Fruit fly (Drosophila melanogaster) whole organism, embryonic: ENCODE data around the gene PolQ.
A peak's percentile ranks its signal among the peaks of the same experiment; 100 is the strongest.

ENCODE experiments used
- ATbp ChIP-seq: fragments of 200-800 bp; sonication (Bioruptor generic); optimal IDR thresholded peaks from 2 replicates; lab custom pipeline; 2017; ENCODE audit warnings: missing biosample characterization, mild to moderate bottlenecking, missing genetic modification characterization, missing genetic modification reagents
- Atf-2 ChIP-seq: fragments of 200-800 bp; sonication (Bioruptor generic); optimal IDR thresholded peaks from 2 replicates; lab custom pipeline; 2016; ENCODE audit warnings: missing biosample characterization, missing genetic modification characterization
- CG10267 ChIP-seq: fragments of 200-800 bp; sonication (Bioruptor generic); optimal IDR thresholded peaks from 2 replicates; lab custom pipeline; 2018; ENCODE audit warnings: missing biosample characterization, mild to moderate bottlenecking, missing genetic modification characterization, moderate library complexity
- CG10321 ChIP-seq: fragments of 200-800 bp; sonication (Bioruptor generic); IDR thresholded peaks from 2 replicates; pipeline ENCODE4 v1.3.6; 2022; ENCODE audit warnings: missing biosample characterization, missing genetic modification characterization
- CG11398 ChIP-seq: fragments of 200-800 bp; sonication (Bioruptor generic); optimal IDR thresholded peaks from 2 replicates; lab custom pipeline; 2016; ENCODE audit warnings: missing biosample characterization, missing genetic modification characterization
- CG12155 ChIP-seq: fragments of 200-800 bp; sonication (Bioruptor generic); optimal IDR thresholded peaks from 3 replicates; lab custom pipeline; 2016; ENCODE audit warnings: missing biosample characterization, missing genetic modification characterization
- CG13287 ChIP-seq: fragments of 200-800 bp; sonication (Bioruptor generic); IDR thresholded peaks from 2 replicates; pipeline ENCODE4 v1.3.6; 2022; ENCODE audit warnings: missing biosample characterization, missing genetic modification characterization; ENCODE audit not compliant: partially characterized antibody
- CG14050 ChIP-seq: fragments of 200-800 bp; sonication (Bioruptor generic); IDR thresholded peaks from 3 replicates; pipeline ENCODE4 v1.3.6; 2022; ENCODE audit warnings: missing biosample characterization, missing genetic modification characterization
- CG14860 ChIP-seq: fragments of 200-800 bp; sonication (Bioruptor generic); IDR thresholded peaks from 3 replicates; pipeline ENCODE4 v1.3.6; 2022; ENCODE audit warnings: missing biosample characterization, missing genetic modification characterization; ENCODE audit not compliant: partially characterized antibody
- CG15073 ChIP-seq: fragments of 200-800 bp; sonication (Bioruptor generic); optimal IDR thresholded peaks from 2 replicates; lab custom pipeline; 2016; ENCODE audit warnings: missing biosample characterization, missing genetic modification characterization
- CG17829 ChIP-seq: fragments of 200-800 bp; optimal IDR thresholded peaks from 2 replicates; lab custom pipeline; 2019; ENCODE audit warnings: missing biosample characterization, mild to moderate bottlenecking, missing genetic modification characterization, moderate library complexity
- CG2678 ChIP-seq: fragments of 200-800 bp; sonication (Bioruptor generic); optimal IDR thresholded peaks from 3 replicates; lab custom pipeline; 2019; ENCODE audit warnings: missing biosample characterization, mild to moderate bottlenecking, missing genetic modification characterization, moderate library complexity
- CG32532 ChIP-seq: fragments of 200-800 bp; sonication (Bioruptor generic); IDR thresholded peaks from 2 replicates; pipeline ENCODE4 v1.3.6; 2022; ENCODE audit warnings: missing biosample characterization, missing genetic modification characterization
- CG6175 ChIP-seq: fragments of 200-800 bp; sonication (Bioruptor generic); IDR thresholded peaks from 3 replicates; pipeline ENCODE4 v1.3.6; 2022; ENCODE audit warnings: missing biosample characterization, missing genetic modification characterization
- CG6254 ChIP-seq: fragments of 200-800 bp; sonication (Bioruptor generic); optimal IDR thresholded peaks from 3 replicates; lab custom pipeline; 2017; ENCODE audit warnings: mild to moderate bottlenecking, missing biosample characterization, missing genetic modification reagents, missing genetic modification characterization
- CG7987 ChIP-seq: fragments of 200-800 bp; sonication (Bioruptor generic); optimal IDR thresholded peaks from 2 replicates; lab custom pipeline; 2018; ENCODE audit warnings: missing biosample characterization, mild to moderate bottlenecking, missing genetic modification characterization, moderate library complexity
- CG8359 ChIP-seq: fragments of 200-800 bp; sonication (Bioruptor generic); optimal IDR thresholded peaks from 2 replicates; lab custom pipeline; 2017; ENCODE audit warnings: missing biosample characterization, mild to moderate bottlenecking, missing genetic modification characterization, borderline replicate concordance
- CG9609 ChIP-seq: fragments of 200-800 bp; sonication (Bioruptor generic); optimal IDR thresholded peaks from 3 replicates; lab custom pipeline; 2016; ENCODE audit warnings: missing biosample characterization, missing genetic modification characterization
- Dad ChIP-seq: fragments of 200-800 bp; sonication (Bioruptor generic); optimal IDR thresholded peaks from 3 replicates; lab custom pipeline; 2016; ENCODE audit warnings: missing biosample characterization, missing genetic modification characterization
- Dip3 ChIP-seq: fragments of 200-800 bp; sonication (Bioruptor generic); optimal IDR thresholded peaks from 3 replicates; lab custom pipeline; 2016; ENCODE audit warnings: missing biosample characterization, missing genetic modification characterization
- E2f2 ChIP-seq: fragments of 200-800 bp; sonication (Bioruptor generic); IDR thresholded peaks from 2 replicates; pipeline ENCODE4 v1.3.6; 2022; ENCODE audit warnings: missing biosample characterization, missing genetic modification characterization
- Ets97D ChIP-seq: fragments of 200-800 bp; sonication (Bioruptor generic); optimal IDR thresholded peaks from 3 replicates; lab custom pipeline; 2016; ENCODE audit warnings: missing biosample characterization, missing genetic modification characterization
- H2.0 ChIP-seq: fragments of 200-800 bp; sonication (Bioruptor generic); IDR thresholded peaks from 2 replicates; pipeline ENCODE4 v1.3.6; 2022; ENCODE audit warnings: missing biosample characterization, missing genetic modification characterization
- HLHmδ ChIP-seq: fragments of 200-800 bp; sonication (Bioruptor generic); optimal IDR thresholded peaks from 2 replicates; lab custom pipeline; 2018; ENCODE audit warnings: missing biosample characterization, mild to moderate bottlenecking, missing genetic modification characterization, moderate library complexity
- Hr78 ChIP-seq, 2 experiments: fragments of 200-800 bp in 1 of 2; fragments of >200 bp in 1 of 2; sonication (Bioruptor generic) in 1 of 2; optimal IDR thresholded peaks; 2 replicates each; lab custom pipeline; 2017 to 2019; ENCODE audit warnings: missing biosample characterization in 2 of 2, missing genetic modification characterization in 2 of 2, mild to moderate bottlenecking in 1 of 2, moderate library complexity in 1 of 2
- Lhr ChIP-seq: fragments of 200-800 bp; sonication (Bioruptor generic); optimal IDR thresholded peaks from 3 replicates; lab custom pipeline; 2017; ENCODE audit warnings: mild to moderate bottlenecking, missing biosample characterization, missing genetic modification reagents, missing genetic modification characterization
- Meics ChIP-seq: fragments of 200-800 bp; sonication (Bioruptor generic); optimal IDR thresholded peaks from 2 replicates; lab custom pipeline; 2017; ENCODE audit warnings: missing biosample characterization, mild to moderate bottlenecking, missing genetic modification characterization
- Mes4 ChIP-seq: fragments of 200-800 bp; sonication (Bioruptor generic); optimal IDR thresholded peaks from 2 replicates; lab custom pipeline; 2016; ENCODE audit warnings: missing biosample characterization, missing genetic modification characterization
- Nf-YA ChIP-seq: fragments of 200-800 bp; sonication (Bioruptor generic); IDR thresholded peaks from 2 replicates; pipeline ENCODE4 v1.3.6; 2022; ENCODE audit warnings: missing biosample characterization, missing genetic modification characterization
- Ptx1 ChIP-seq: fragments of 200-800 bp; sonication (Bioruptor generic); IDR thresholded peaks from 2 replicates; pipeline ENCODE4 v1.3.6; 2022; ENCODE audit warnings: missing biosample characterization, missing genetic modification characterization
- Rx ChIP-seq: fragments of 200-800 bp; sonication (Bioruptor generic); IDR thresholded peaks from 2 replicates; pipeline ENCODE4 v1.3.6; 2022; ENCODE audit warnings: missing biosample characterization, missing genetic modification characterization
- Side ChIP-seq: fragments of 200-800 bp; sonication (Bioruptor generic); optimal IDR thresholded peaks from 2 replicates; lab custom pipeline; 2016; ENCODE audit warnings: missing biosample characterization, missing genetic modification characterization
- bab2 ChIP-seq: fragments of 200-800 bp; sonication (Bioruptor generic); optimal IDR thresholded peaks from 2 replicates; lab custom pipeline; 2016; ENCODE audit warnings: missing biosample characterization, missing genetic modification characterization
- btn ChIP-seq: fragments of 200-800 bp; sonication (Bioruptor generic); optimal IDR thresholded peaks from 2 replicates; lab custom pipeline; 2016; ENCODE audit warnings: missing biosample characterization, missing genetic modification characterization
- cad ChIP-seq: fragments of >200 bp; optimal IDR thresholded peaks from 2 replicates; lab custom pipeline; 2017; ENCODE audit warnings: missing biosample characterization, missing genetic modification characterization
- cato ChIP-seq: fragments of 200-800 bp; sonication (Bioruptor generic); optimal IDR thresholded peaks from 2 replicates; lab custom pipeline; 2016; ENCODE audit warnings: missing biosample characterization, missing genetic modification characterization, borderline replicate concordance
- chif ChIP-seq, 2 experiments: fragments of 200-800 bp; sonication (Bioruptor generic); optimal IDR thresholded peaks; 3 replicates each; lab custom pipeline; 2016; ENCODE audit warnings: missing biosample characterization in 2 of 2, missing genetic modification characterization in 2 of 2
- dan ChIP-seq: fragments of 200-800 bp; sonication (Bioruptor generic); IDR thresholded peaks from 2 replicates; pipeline ENCODE4 v1.3.6; 2022; ENCODE audit warnings: missing biosample characterization, missing genetic modification characterization
- dmrt11E ChIP-seq: fragments of 200-800 bp; sonication (Bioruptor generic); optimal IDR thresholded peaks from 3 replicates; lab custom pipeline; 2018; ENCODE audit warnings: missing biosample characterization, mild to moderate bottlenecking, missing genetic modification characterization, moderate library complexity
- dmrt99B ChIP-seq: fragments of 200-800 bp; sonication (Bioruptor generic); optimal IDR thresholded peaks from 2 replicates; lab custom pipeline; 2018; ENCODE audit warnings: missing biosample characterization, mild to moderate bottlenecking, missing genetic modification characterization, moderate library complexity
- eve ChIP-seq, 2 experiments: fragments of >200 bp; optimal IDR thresholded peaks; 2 replicates each; lab custom pipeline; 2017; ENCODE audit warnings: missing biosample characterization in 2 of 2, missing genetic modification characterization in 2 of 2
- ftz-f1 ChIP-seq: fragments of 200-800 bp; sonication (Bioruptor generic); optimal IDR thresholded peaks from 2 replicates; lab custom pipeline; 2016; ENCODE audit warnings: missing biosample characterization, missing genetic modification characterization
- kay ChIP-seq: fragments of 200-800 bp; sonication (Bioruptor generic); optimal IDR thresholded peaks from 2 replicates; lab custom pipeline; 2016; ENCODE audit warnings: missing biosample characterization, missing genetic modification characterization
- ken ChIP-seq: fragments of 200-800 bp; sonication (Bioruptor generic); IDR thresholded peaks from 3 replicates; pipeline ENCODE4 v1.3.6; 2022; ENCODE audit warnings: missing biosample characterization, missing genetic modification characterization
- knrl ChIP-seq: fragments of 200-800 bp; sonication (Bioruptor generic); IDR thresholded peaks from 3 replicates; pipeline ENCODE4 v1.3.6; 2022; ENCODE audit warnings: missing biosample characterization, missing genetic modification characterization; ENCODE audit not compliant: partially characterized antibody
- odd ChIP-seq: fragments of 200-800 bp; sonication (Bioruptor generic); optimal IDR thresholded peaks from 2 replicates; lab custom pipeline; 2017; ENCODE audit warnings: missing biosample characterization, mild to moderate bottlenecking, missing genetic modification characterization
- pita ChIP-seq: fragments of 200-800 bp; sonication (Bioruptor generic); optimal IDR thresholded peaks from 2 replicates; lab custom pipeline; 2017; ENCODE audit warnings: missing biosample characterization, mild to moderate bottlenecking, missing genetic modification characterization
- ranshi ChIP-seq: fragments of 200-800 bp; sonication (Bioruptor generic); IDR thresholded peaks from 2 replicates; pipeline ENCODE4 v1.3.6; 2022; ENCODE audit warnings: missing biosample characterization, missing genetic modification characterization
- run ChIP-seq: fragments of 200-800 bp; sonication (Bioruptor generic); optimal IDR thresholded peaks from 3 replicates; lab custom pipeline; 2018; ENCODE audit warnings: missing biosample characterization, mild to moderate bottlenecking, missing genetic modification characterization
- salm ChIP-seq: fragments of 200-800 bp; sonication (Bioruptor generic); optimal IDR thresholded peaks from 2 replicates; lab custom pipeline; 2018; ENCODE audit warnings: missing biosample characterization, mild to moderate bottlenecking, missing genetic modification characterization
- tio ChIP-seq: fragments of 200-800 bp; sonication (Bioruptor generic); optimal IDR thresholded peaks from 2 replicates; lab custom pipeline; 2017; ENCODE audit warnings: missing biosample characterization, missing genetic modification characterization, inconsistent platforms
- zen ChIP-seq: fragments of 200-800 bp; sonication (Bioruptor generic); optimal IDR thresholded peaks from 3 replicates; lab custom pipeline; 2018; ENCODE audit warnings: missing biosample characterization, mild to moderate bottlenecking, missing genetic modification characterization, moderate library complexity

PolQ gene

DNA sequence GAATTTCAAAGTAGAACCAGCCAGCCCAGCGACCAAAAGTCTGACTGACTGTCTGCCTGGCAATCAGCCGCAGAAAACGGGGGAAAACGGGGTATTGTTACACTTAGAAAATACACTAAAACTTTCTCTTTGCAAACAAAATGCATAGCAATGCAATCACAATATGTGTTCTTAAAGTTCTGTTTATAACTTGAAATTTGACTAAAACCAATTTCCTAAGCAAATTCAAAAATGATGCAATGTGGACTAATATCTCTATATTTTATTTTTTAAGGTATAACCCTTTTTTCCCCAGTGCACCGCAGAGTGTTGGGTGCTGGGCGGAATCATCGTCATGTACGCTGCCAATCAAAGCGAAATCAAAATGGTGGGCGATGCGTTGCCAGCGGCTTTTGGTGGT, 38.9 kb upstream of the PolQ start (continued):
- no peak for TF ChIP-seq CG10321 (GFP tag; lab: Robert Waterston, UW)
- TF ChIP-seq ftz-f1: no peak
- no peak for TF ChIP-seq HLHmδ (GFP tag; lab: Kevin White, UChicago)
- 0 out of 3 replicates have a peak, but pooled peaks have one; percentile 25 for TF ChIP-seq ken (GFP tag; lab: Robert Waterston, UW)
- TF ChIP-seq CG15073 (GFP tag; lab: Kevin White, UChicago): no peak
- TF ChIP-seq run: no peak
- no peak for TF ChIP-seq H2.0 (GFP tag; lab: Robert Waterston, UW)
- no peak for TF ChIP-seq CG8359 (GFP tag; lab: Kevin White, UChicago)
- no peak for TF ChIP-seq pita (GFP tag; lab: Kevin White, UChicago)
- TF ChIP-seq Mes4: no peak
- TF ChIP-seq dmrt11E (tag; lab: Kevin White, UChicago): no peak
- no peak for TF ChIP-seq Dip3 (GFP tag; lab: Kevin White, UChicago)
- peak; percentile 17 for TF ChIP-seq tio (GFP tag; lab: Kevin White, UChicago)
- TF ChIP-seq Lhr (GFP tag; lab: Kevin White, UChicago): no peak
- peak; percentile 26; the same call in 1 of the 2 replicates for TF ChIP-seq Ptx1
- TF ChIP-seq knrl (GFP tag; lab: Robert Waterston, UW): no peak
- TF ChIP-seq CG9609 (GFP tag; lab: Kevin White, UChicago): no peak
- TF ChIP-seq CG2678 (tag; lab: Kevin White, UChicago): peak; percentile 68
- TF ChIP-seq odd (GFP tag; lab: Kevin White, UChicago): no peak
- no peak for TF ChIP-seq Side (GFP tag; lab: Kevin White, UChicago)
- TF ChIP-seq dan: no peak
- TF ChIP-seq CG14860 (GFP tag; lab: Robert Waterston, UW): no peak
- TF ChIP-seq CG12155 (GFP tag; lab: Kevin White, UChicago): no peak
- TF ChIP-seq eve (GFP tag; optimal IDR thresholded peaks at IDR 0.05; lab: Kevin White, UChicago): no peak
- peak; percentile 14; the same call in 1 of the 3 replicates for TF ChIP-seq CG14050
- no peak for TF ChIP-seq CG32532 (GFP tag; lab: Robert Waterston, UW)
- TF ChIP-seq cato: no peak
- no peak for TF ChIP-seq Atf-2
- TF ChIP-seq dmrt99B (tag; lab: Kevin White, UChicago): peak; percentile 54
- no peak for TF ChIP-seq Nf-YA
- no peak for TF ChIP-seq ATbp (GFP tag; lab: Kevin White, UChicago)
- TF ChIP-seq CG11398 (GFP tag; lab: Kevin White, UChicago): no peak
- TF ChIP-seq Dad (GFP tag; lab: Kevin White, UChicago): no peak
- TF ChIP-seq chif (GFP tag; optimal IDR thresholded peaks at IDR 0.05; lab: Kevin White, UChicago): no peak
- no peak for TF ChIP-seq CG7987
- TF ChIP-seq Ets97D: no peak
- no peak for TF ChIP-seq CG13287 (GFP tag; lab: Robert Waterston, UW)
- no peak for TF ChIP-seq E2f2 (GFP tag; lab: Robert Waterston, UW)
- no peak for TF ChIP-seq cad (GFP tag; lab: Kevin White, UChicago)
- no peak for TF ChIP-seq CG10267 (tag; lab: Kevin White, UChicago)
- TF ChIP-seq Meics (GFP tag; lab: Kevin White, UChicago): peak; percentile 31
- TF ChIP-seq Rx (GFP tag; lab: Robert Waterston, UW): no peak
- TF ChIP-seq btn (GFP tag; lab: Kevin White, UChicago): no peak
- TF ChIP-seq zen (tag; lab: Kevin White, UChicago): no peak
- no peak for TF ChIP-seq salm (tag; lab: Kevin White, UChicago)
- no peak for TF ChIP-seq CG6175
- no peak for TF ChIP-seq CG6254 (GFP tag; lab: Kevin White, UChicago)
- TF ChIP-seq ranshi (GFP tag; lab: Robert Waterston, UW): no peak
- peak; percentile 21 for TF ChIP-seq bab2 (GFP tag; lab: Kevin White, UChicago)
- no peak for TF ChIP-seq Hr78 (GFP tag; optimal IDR thresholded peaks at IDR 0.05; lab: Kevin White, UChicago)
- no peak for TF ChIP-seq CG17829 (tag; lab: Kevin White, UChicago)
- no peak for TF ChIP-seq kay (GFP tag; lab: Kevin White, UChicago)
